Worm (Caenorhabditis elegans) whole organism, young adult: Measurements from ENCODE around the gene atf-7.
A peak's percentile ranks its signal among the peaks of the same experiment; 100 is the strongest.

Experiments used
- B0035.1 ChIP-seq: sonication (generic microtip); optimal IDR thresholded peaks from 2 replicates; lab custom pipeline; 2016; ENCODE audit warnings: missing genetic modification characterization, mild to moderate bottlenecking, missing compliant biosample characterization, missing genotype, missing genetic modification reagents
- B0261.1 ChIP-seq: sonication (generic microtip); optimal IDR thresholded peaks from 2 replicates; lab custom pipeline; 2016; ENCODE audit warnings: mild to moderate bottlenecking, missing genetic modification characterization, moderate library complexity, missing compliant biosample characterization
- B0336.3 ChIP-seq: fragments of 200-800 bp; sonication (Bioruptor generic); IDR thresholded peaks from 2 replicates; pipeline ENCODE4 v1.3.6; 2022; ENCODE audit warnings: missing genetic modification characterization, missing compliant biosample characterization
- D2030.7 ChIP-seq: fragments of 200-800 bp; sonication (Bioruptor generic); IDR thresholded peaks from 2 replicates; pipeline ENCODE4 v1.3.6; 2022; ENCODE audit warnings: missing genetic modification reagents, missing genetic modification characterization, missing compliant biosample characterization
- F10E7.11 ChIP-seq: sonication (generic microtip); optimal IDR thresholded peaks from 2 replicates; lab custom pipeline; 2017; ENCODE audit warnings: mild to moderate bottlenecking, missing genetic modification characterization, moderate library complexity, missing compliant biosample characterization
- F37B4.10 ChIP-seq: fragments of 200-800 bp; sonication (Bioruptor generic); IDR thresholded peaks from 2 replicates; pipeline ENCODE4 v1.3.6; 2022; ENCODE audit warnings: missing genetic modification characterization, missing compliant biosample characterization
- F55B11.4 ChIP-seq: sonication (generic microtip); optimal IDR thresholded peaks from 2 replicates; lab custom pipeline; 2016; ENCODE audit warnings: missing compliant biosample characterization, missing genetic modification characterization, borderline replicate concordance; ENCODE audit not compliant: insufficient read depth
- F57A8.1 ChIP-seq: fragments of 200-800 bp; sonication (Bioruptor generic); optimal IDR thresholded peaks from 2 replicates; lab custom pipeline; 2018; ENCODE audit warnings: mild to moderate bottlenecking, missing genetic modification characterization, moderate library complexity, missing compliant biosample characterization
- K11D2.4 ChIP-seq: fragments of 200-800 bp; sonication (Bioruptor generic); IDR thresholded peaks from 2 replicates; pipeline ENCODE4 v1.3.6; 2022; ENCODE audit warnings: missing genetic modification reagents, missing genetic modification characterization, missing compliant biosample characterization
- Y56A3A.18 ChIP-seq: fragments of 200-800 bp; sonication (Bioruptor generic); IDR thresholded peaks from 2 replicates; pipeline ENCODE4 v1.3.6; 2022; ENCODE audit warnings: missing genetic modification reagents, missing genetic modification characterization, missing compliant biosample characterization
- akir-1 ChIP-seq: fragments of 200-800 bp; sonication (Bioruptor generic); optimal IDR thresholded peaks from 2 replicates; lab custom pipeline; 2018; ENCODE audit warnings: mild to moderate bottlenecking, missing genetic modification characterization, moderate library complexity, missing compliant biosample characterization
- atf-7 ChIP-seq: sonication (generic microtip); optimal IDR thresholded peaks from 2 replicates; lab custom pipeline; 2017; ENCODE audit warnings: mild to moderate bottlenecking, missing genetic modification characterization, missing compliant biosample characterization
- attf-5 ChIP-seq: fragments of 200-800 bp; sonication (Bioruptor generic); optimal IDR thresholded peaks from 2 replicates; lab custom pipeline; 2018; ENCODE audit warnings: mild to moderate bottlenecking, missing genetic modification characterization, missing compliant biosample characterization
- cebp-1 ChIP-seq, 2 experiments: fragments of 200-800 bp in 1 of 2; sonication (Bioruptor generic) in 1 of 2; sonication (generic microtip) in 1 of 2; IDR thresholded peaks in 1 of 2; optimal IDR thresholded peaks in 1 of 2; 2 replicates each; pipeline versions ENCODE4 v1.3.6 to Lab custom; 2017 to 2022; ENCODE audit warnings: missing compliant biosample characterization in 2 of 2, missing genetic modification characterization in 2 of 2, mild to moderate bottlenecking in 1 of 2, missing genetic modification reagents in 1 of 2, moderate library complexity in 1 of 2
- cebp-2 ChIP-seq: fragments of 200-800 bp; sonication (Bioruptor generic); IDR thresholded peaks from 2 replicates; pipeline ENCODE4 v1.3.6; 2022; ENCODE audit warnings: missing genetic modification characterization, missing compliant biosample characterization
- ceh-40 ChIP-seq: fragments of 200-800 bp; sonication (Bioruptor generic); IDR thresholded peaks from 2 replicates; pipeline ENCODE4 v1.3.6; 2022; ENCODE audit warnings: missing genetic modification characterization, missing compliant biosample characterization
- chd-7 ChIP-seq: sonication (generic microtip); optimal IDR thresholded peaks from 2 replicates; lab custom pipeline; 2016; ENCODE audit warnings: mild to moderate bottlenecking, missing genetic modification characterization, moderate library complexity, missing compliant biosample characterization
- die-1 ChIP-seq: sonication (generic microtip); optimal IDR thresholded peaks from 2 replicates; lab custom pipeline; 2016; ENCODE audit warnings: missing genotype, mild to moderate bottlenecking, missing genetic modification characterization, missing compliant biosample characterization
- dox-1 ChIP-seq: fragments of 200-800 bp; sonication (Bioruptor generic); IDR thresholded peaks from 2 replicates; pipeline ENCODE4 v1.3.6; 2022; ENCODE audit warnings: missing genetic modification reagents, missing genetic modification characterization, missing compliant biosample characterization
- ets-4 ChIP-seq: fragments of 200-800 bp; sonication (Bioruptor generic); optimal IDR thresholded peaks from 2 replicates; lab custom pipeline; 2018; ENCODE audit warnings: mild to moderate bottlenecking, missing genetic modification characterization, missing compliant biosample characterization
- him-1 ChIP-seq: sonication (generic microtip); optimal IDR thresholded peaks from 2 replicates; lab custom pipeline; 2016; ENCODE audit warnings: missing genotype, missing genetic modification reagents, missing genetic modification characterization, missing compliant biosample characterization
- hsf-1 ChIP-seq: fragments of 200-800 bp; sonication (Bioruptor generic); IDR thresholded peaks from 2 replicates; pipeline ENCODE4 v1.3.6; 2022; ENCODE audit warnings: missing genetic modification reagents, missing genetic modification characterization, missing compliant biosample characterization
- let-526 ChIP-seq: fragments of 200-800 bp; sonication (Bioruptor generic); IDR thresholded peaks from 2 replicates; pipeline ENCODE4 v1.3.6; 2022; ENCODE audit warnings: missing genetic modification reagents, missing genetic modification characterization, missing compliant biosample characterization
- lin-26 ChIP-seq: fragments of 200-800 bp; sonication (Bioruptor generic); IDR thresholded peaks from 2 replicates; pipeline ENCODE4 v1.3.6; 2022; ENCODE audit warnings: missing genetic modification reagents, missing genetic modification characterization, missing compliant biosample characterization
- lin-40 ChIP-seq: sonication (generic microtip); optimal IDR thresholded peaks from 2 replicates; lab custom pipeline; 2016; ENCODE audit warnings: missing genetic modification characterization, mild to moderate bottlenecking, missing compliant biosample characterization, missing genotype, missing genetic modification reagents
- lin-54 ChIP-seq: fragments of 200-800 bp; sonication (Bioruptor generic); optimal IDR thresholded peaks from 2 replicates; lab custom pipeline; 2018; ENCODE audit warnings: mild to moderate bottlenecking, missing genetic modification characterization, missing compliant biosample characterization
- mcd-1 ChIP-seq: fragments of 200-800 bp; sonication (Bioruptor generic); IDR thresholded peaks from 2 replicates; pipeline ENCODE4 v1.3.6; 2022; ENCODE audit warnings: missing genetic modification reagents, missing genetic modification characterization, missing compliant biosample characterization
- mxl-1 ChIP-seq: sonication (generic microtip); optimal IDR thresholded peaks from 2 replicates; lab custom pipeline; 2016; ENCODE audit warnings: missing genetic modification characterization, missing compliant biosample characterization
- nfya-2 ChIP-seq: fragments of 200-800 bp; sonication (Bioruptor generic); IDR thresholded peaks from 2 replicates; pipeline ENCODE4 v1.3.6; 2022; ENCODE audit warnings: missing genetic modification reagents, missing genetic modification characterization, missing compliant biosample characterization
- nfyb-1 ChIP-seq: fragments of 200-800 bp; sonication (Bioruptor generic); IDR thresholded peaks from 2 replicates; pipeline ENCODE4 v1.3.6; 2022; ENCODE audit warnings: missing genetic modification reagents, missing genetic modification characterization, missing compliant biosample characterization
- nhr-120 ChIP-seq: fragments of 200-800 bp; sonication (Bioruptor generic); IDR thresholded peaks from 2 replicates; pipeline ENCODE4 v1.3.6; 2022; ENCODE audit warnings: missing genetic modification characterization, missing compliant biosample characterization
- nhr-80 ChIP-seq: sonication (generic microtip); optimal IDR thresholded peaks from 2 replicates; lab custom pipeline; 2016; ENCODE audit warnings: missing genetic modification characterization, missing compliant biosample characterization
- nhr-90 ChIP-seq: sonication (generic microtip); optimal IDR thresholded peaks from 2 replicates; lab custom pipeline; 2016; ENCODE audit warnings: missing genotype, mild to moderate bottlenecking, missing genetic modification characterization, missing compliant biosample characterization
- rcor-1 ChIP-seq: fragments of 200-800 bp; sonication (Bioruptor generic); IDR thresholded peaks from 2 replicates; pipeline ENCODE4 v1.3.6; 2022; ENCODE audit warnings: missing genetic modification reagents, missing genetic modification characterization, missing compliant biosample characterization
- snpc-4 ChIP-seq, 5 experiments: fragments of 150-350 bp in 1 of 5; sonication (generic microtip) in 4 of 5; optimal IDR thresholded peaks; 2 replicates each; lab custom pipeline; 2014 to 2018; ENCODE audit warnings: missing genetic modification characterization in 5 of 5, missing biosample characterization in 3 of 5, antibody characterized with exemption in 2 of 5, mild to moderate bottlenecking in 2 of 5, missing compliant biosample characterization in 2 of 5, missing genotype in 2 of 5, moderate library complexity in 2 of 5, missing genetic modification reagents in 1 of 5
- somi-1 ChIP-seq: fragments of 200-800 bp; sonication (Bioruptor generic); optimal IDR thresholded peaks from 2 replicates; lab custom pipeline; 2018; ENCODE audit warnings: mild to moderate bottlenecking, missing genetic modification characterization, missing compliant biosample characterization
- sptf-2 ChIP-seq: fragments of 200-800 bp; sonication (Bioruptor generic); optimal IDR thresholded peaks from 2 replicates; lab custom pipeline; 2018; ENCODE audit warnings: mild to moderate bottlenecking, missing genetic modification characterization, missing compliant biosample characterization
- tbp1 ChIP-seq: fragments of 200-800 bp; sonication (Bioruptor generic); optimal IDR thresholded peaks from 2 replicates; lab custom pipeline; 2018; ENCODE audit warnings: mild to moderate bottlenecking, missing genetic modification characterization, missing compliant biosample characterization
- unc-62 ChIP-seq: fragments of 150-350 bp; optimal IDR thresholded peaks from 2 replicates; lab custom pipeline; 2014; ENCODE audit warnings: missing biosample characterization, missing genetic modification reagents, missing genetic modification characterization
- xnd-1 ChIP-seq: sonication (generic microtip); optimal IDR thresholded peaks from 2 replicates; lab custom pipeline; 2016; ENCODE audit warnings: missing genotype, missing genetic modification reagents, missing genetic modification characterization, missing compliant biosample characterization
- zfh-2 ChIP-seq: fragments of 200-800 bp; sonication (Bioruptor generic); conservative IDR thresholded peaks from 2 replicates; pipeline ENCODE4 v1.3.6; 2022; ENCODE audit warnings: missing genetic modification reagents, missing genetic modification characterization, missing compliant biosample characterization
- zim-3 ChIP-seq: sonication (generic microtip); optimal IDR thresholded peaks from 2 replicates; lab custom pipeline; 2017; ENCODE audit warnings: mild to moderate bottlenecking, missing genetic modification characterization, moderate library complexity, missing compliant biosample characterization
- ztf-26 ChIP-seq: sonication (generic microtip); optimal IDR thresholded peaks from 2 replicates; lab custom pipeline; 2017; ENCODE audit warnings: missing genetic modification characterization, missing compliant biosample characterization
- ztf-28 ChIP-seq: fragments of 200-800 bp; sonication (Bioruptor generic); IDR thresholded peaks from 2 replicates; pipeline ENCODE4 v1.3.6; 2022; ENCODE audit warnings: missing genetic modification reagents, missing genetic modification characterization, missing compliant biosample characterization

The atf-7 gene

DNA sequence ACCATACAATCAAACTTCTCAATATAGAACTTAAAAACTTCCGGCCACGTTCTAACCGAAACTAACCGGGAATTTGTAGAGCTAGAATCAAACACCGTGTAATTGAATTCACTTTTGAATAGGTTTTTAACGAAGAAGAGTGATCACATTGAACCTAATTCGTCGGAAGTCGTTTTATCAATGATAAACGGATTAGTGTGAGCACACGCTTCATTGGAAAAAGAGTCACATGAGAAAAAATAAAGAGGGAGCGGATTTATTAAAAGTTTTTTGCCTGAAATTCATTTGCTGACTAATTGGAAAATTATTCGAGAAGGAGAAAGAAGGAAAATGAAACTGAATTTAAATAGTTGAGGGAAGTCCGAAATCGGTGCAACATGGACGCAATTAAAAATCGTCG, 3.2 kb downstream of the atf-7 start:
- TF ChIP-seq attf-5 (GFP tag; lab: Kevin White, UChicago) (no peak), mxl-1 (tag; lab: Kevin White, UChicago) (no peak), B0336.3 (no peak), him-1 (tag; lab: Kevin White, UChicago) (no peak), ets-4 (GFP tag; lab: Kevin White, UChicago) (no peak), xnd-1 (tag; lab: Kevin White, UChicago) (no peak), rcor-1 (GFP tag; lab: Robert Waterston, UW) (no peak), F37B4.10 (no peak)
- TF ChIP-seq, all 124 proteins: peak for 0

DNA sequence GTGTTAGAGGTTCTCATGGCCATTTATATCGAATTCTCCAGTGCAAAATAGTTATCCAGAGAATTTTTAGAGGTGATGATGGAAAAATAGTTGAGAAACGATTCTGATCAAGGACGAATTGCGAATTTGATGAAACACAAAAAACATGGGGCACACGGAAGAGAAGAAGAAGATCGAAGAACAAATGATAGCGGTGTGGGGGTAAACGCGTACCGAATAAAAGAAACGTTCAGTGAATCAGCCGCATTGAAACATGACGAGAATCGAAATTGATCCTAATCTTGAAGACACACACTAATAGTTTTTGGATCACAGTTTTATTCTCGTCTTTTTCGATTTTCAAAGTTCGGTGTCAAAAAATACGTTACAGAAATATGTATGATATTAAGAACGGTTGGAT, 3.6 kb downstream of the atf-7 start:
- TF ChIP-seq nfyb-1 (GFP tag; lab: Robert Waterston, UW) (peak; percentile 14; the same call in 1 of the 2 replicates), xnd-1 (tag; lab: Kevin White, UChicago) (no peak)

DNA sequence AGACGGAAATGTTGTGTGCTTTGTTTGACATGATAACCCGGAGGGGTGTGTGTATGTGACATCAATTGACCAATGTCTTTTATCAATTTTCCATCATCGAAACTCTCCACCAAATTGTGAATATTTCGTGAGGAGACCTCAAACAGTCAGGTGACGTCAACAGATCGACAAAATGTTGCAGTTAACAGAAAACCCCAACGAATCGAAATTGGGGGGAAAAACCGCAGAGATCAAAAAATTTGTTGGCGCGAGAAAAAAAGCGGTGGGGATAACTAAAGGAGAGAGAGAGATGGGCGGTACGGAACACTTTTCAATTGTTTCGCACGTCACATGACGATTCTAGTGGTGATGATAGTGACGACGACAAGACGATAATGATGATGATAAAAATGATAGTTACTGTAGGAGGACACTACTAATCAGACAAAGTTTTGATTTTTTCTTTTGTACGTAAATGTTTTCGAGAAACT, 4.3 kb downstream of the atf-7 start:
- TF ChIP-seq tbp1 (GFP tag; lab: Kevin White, UChicago) (peak; percentile 16), cebp-2 (GFP tag; lab: Robert Waterston, UW) (no peak), zim-3 (tag; lab: Kevin White, UChicago) (no peak), lin-40 (peak; percentile 60), D2030.7 (GFP tag; lab: Robert Waterston, UW) (no peak), snpc-4 (GFP tag; optimal IDR thresholded peaks at IDR 0.05; lab: Kevin White, UChicago) (no peak), snpc-4 (tag; optimal IDR thresholded peaks at IDR 0.05; lab: Kevin White, UChicago) (peak in 1 of 4 experiments; percentile 20), chd-7 (tag; lab: Kevin White, UChicago) (peak; percentile 13), ztf-28 (GFP tag; lab: Robert Waterston, UW) (no peak), B0336.3 (peak; percentile 35), die-1 (tag; lab: Kevin White, UChicago) (peak; percentile 55), F55B11.4 (tag; lab: Kevin White, UChicago) (no peak), ceh-40 (no peak), dox-1 (GFP tag; lab: Robert Waterston, UW) (peak; percentile 27; the same call in 1 of the 2 replicates), zfh-2 (GFP tag; lab: Robert Waterston, UW) (no peak), lin-54 (GFP tag; lab: Kevin White, UChicago) (peak; percentile 36), sptf-2 (GFP tag; lab: Kevin White, UChicago) (no peak), akir-1 (GFP tag; lab: Kevin White, UChicago) (no peak), Y56A3A.18 (GFP tag; lab: Robert Waterston, UW) (no peak), hsf-1 (GFP tag; lab: Robert Waterston, UW) (no peak), B0035.1 (tag; lab: Kevin White, UChicago) (no peak), nhr-80 (peak; percentile 82), lin-26 (peak; percentile 51; the same call in 1 of the 2 replicates), let-526 (GFP tag; lab: Robert Waterston, UW) (peak; percentile 66; the same call in 1 of the 2 replicates), attf-5 (GFP tag; lab: Kevin White, UChicago) (peak; percentile 48), atf-7 (tag; lab: Kevin White, UChicago) (peak; percentile 83), B0261.1 (tag; lab: Kevin White, UChicago) (no peak), K11D2.4 (GFP tag; lab: Robert Waterston, UW) (0 out of 2 replicates have a peak, but pooled peaks have one; percentile 24), nhr-90 (no peak), nhr-120 (GFP tag; lab: Robert Waterston, UW) (no peak), nfya-2 (no peak), mcd-1 (no peak), unc-62 (peak; percentile 30), ztf-26 (tag; lab: Kevin White, UChicago) (peak; percentile 65), somi-1 (GFP tag; lab: Kevin White, UChicago) (peak; percentile 67), cebp-1 (GFP tag; IDR thresholded peaks at IDR 0.05; lab: Robert Waterston, UW) (no peak), cebp-1 (tag; optimal IDR thresholded peaks at IDR 0.05; lab: Kevin White, UChicago) (peak; percentile 51), F57A8.1 (GFP tag; lab: Kevin White, UChicago) (no peak), ets-4 (GFP tag; lab: Kevin White, UChicago) (peak; percentile 10), F10E7.11 (tag; lab: Kevin White, UChicago) (no peak)
